Worm (Caenorhabditis elegans) whole organism, mixed stage, embryonic: Measurements from ENCODE around the gene C18A11.2.

Experiments
- M03D4.4 ChIP-seq: sonication (generic microtip); optimal IDR thresholded peaks from 2 replicates; lab custom pipeline; 2017; ENCODE audit warnings: mild to moderate bottlenecking, missing genetic modification characterization, missing compliant biosample characterization
- bed-3 ChIP-seq: fragments of 200-800 bp; sonication (Bioruptor generic); optimal IDR thresholded peaks from 3 replicates; lab custom pipeline; 2018; ENCODE audit warnings: mild to moderate bottlenecking, missing genetic modification characterization, moderate library complexity, missing compliant biosample characterization
- ceh-39 ChIP-seq: fragments of 150-350 bp; optimal IDR thresholded peaks from 2 replicates; lab custom pipeline; 2014; ENCODE audit warnings: missing biosample characterization, missing genetic modification characterization
- ceh-43 ChIP-seq: fragments of 200-800 bp; sonication (Bioruptor generic); optimal IDR thresholded peaks from 2 replicates; lab custom pipeline; 2018; ENCODE audit warnings: mild to moderate bottlenecking, missing genetic modification characterization, moderate library complexity, missing compliant biosample characterization
- ceh-83 ChIP-seq: fragments of 200-800 bp; sonication (Bioruptor generic); optimal IDR thresholded peaks from 2 replicates; lab custom pipeline; 2018; ENCODE audit warnings: mild to moderate bottlenecking, missing genetic modification characterization, missing compliant biosample characterization
- ces-1 ChIP-seq: fragments of 150-350 bp; optimal IDR thresholded peaks from 2 replicates; lab custom pipeline; 2014; ENCODE audit warnings: missing biosample characterization, missing genetic modification reagents, missing genetic modification characterization
- cnd-1 ChIP-seq: fragments of 200-800 bp; sonication (Bioruptor generic); optimal IDR thresholded peaks from 2 replicates; lab custom pipeline; 2018; ENCODE audit warnings: mild to moderate bottlenecking, missing genetic modification characterization, missing compliant biosample characterization
- drap-1 ChIP-seq: fragments of 200-800 bp; sonication (Bioruptor generic); optimal IDR thresholded peaks from 3 replicates; lab custom pipeline; 2018; ENCODE audit warnings: mild to moderate bottlenecking, missing genetic modification characterization, missing compliant biosample characterization
- elt-1 ChIP-seq: sonication (generic microtip); optimal IDR thresholded peaks from 2 replicates; lab custom pipeline; 2017; ENCODE audit warnings: missing genetic modification characterization, mild to moderate bottlenecking, missing compliant biosample characterization, antibody characterized with exemption, moderate library complexity, borderline replicate concordance; ENCODE audit not compliant: insufficient read depth
- elt-3 ChIP-seq: fragments of 150-350 bp; optimal IDR thresholded peaks from 2 replicates; lab custom pipeline; 2014; ENCODE audit warnings: missing biosample characterization, missing genetic modification characterization
- flh-1 ChIP-seq: fragments of 200-800 bp; sonication (Bioruptor generic); optimal IDR thresholded peaks from 2 replicates; lab custom pipeline; 2018; ENCODE audit warnings: mild to moderate bottlenecking, missing genetic modification characterization, moderate library complexity, missing compliant biosample characterization
- ham-2 ChIP-seq: fragments of 200-800 bp; sonication (Bioruptor generic); optimal IDR thresholded peaks from 2 replicates; lab custom pipeline; 2018; ENCODE audit warnings: mild to moderate bottlenecking, missing genetic modification characterization, missing compliant biosample characterization
- hlh-1 ChIP-seq: fragments of 150-350 bp; optimal IDR thresholded peaks from 2 replicates; lab custom pipeline; 2014; ENCODE audit warnings: missing biosample characterization, missing genetic modification reagents, missing genetic modification characterization
- lin-13 ChIP-seq: fragments of 150-350 bp; optimal IDR thresholded peaks from 2 replicates; lab custom pipeline; 2014; ENCODE audit warnings: missing biosample characterization, missing genetic modification characterization
- lsy-2 ChIP-seq: fragments of 150-350 bp; optimal IDR thresholded peaks from 2 replicates; lab custom pipeline; 2014; ENCODE audit warnings: missing biosample characterization, missing genetic modification characterization
- mab-5 ChIP-seq: fragments of 150-350 bp; optimal IDR thresholded peaks from 2 replicates; lab custom pipeline; 2014; ENCODE audit warnings: missing biosample characterization, missing genetic modification characterization
- mep-1 ChIP-seq: fragments of 150-350 bp; optimal IDR thresholded peaks from 2 replicates; lab custom pipeline; 2017; ENCODE audit warnings: missing biosample characterization, missing genetic modification reagents, missing genetic modification characterization, inconsistent platforms
- mls-2 ChIP-seq: sonication (generic microtip); optimal IDR thresholded peaks from 2 replicates; lab custom pipeline; 2016; ENCODE audit warnings: mild to moderate bottlenecking, missing genetic modification characterization, moderate library complexity, missing compliant biosample characterization
- nhr-12 ChIP-seq: fragments of 150-350 bp; optimal IDR thresholded peaks from 2 replicates; lab custom pipeline; 2014; ENCODE audit warnings: missing biosample characterization, missing genetic modification characterization
- nhr-237 ChIP-seq: fragments of 150-350 bp; optimal IDR thresholded peaks from 2 replicates; lab custom pipeline; 2014; ENCODE audit warnings: missing biosample characterization, missing genetic modification characterization
- nhr-28 ChIP-seq: fragments of 150-350 bp; optimal IDR thresholded peaks from 2 replicates; lab custom pipeline; 2014; ENCODE audit warnings: missing biosample characterization, missing genetic modification characterization
- nhr-76 ChIP-seq: sonication (generic microtip); optimal IDR thresholded peaks from 2 replicates; lab custom pipeline; 2017; ENCODE audit warnings: missing biosample characterization, missing genetic modification characterization
- pha-4 ChIP-seq: fragments of 150-350 bp; optimal IDR thresholded peaks from 2 replicates; lab custom pipeline; 2018; ENCODE audit warnings: missing biosample characterization, missing genetic modification reagents, missing genetic modification characterization
- sem-2 ChIP-seq: fragments of 200-800 bp; sonication (Bioruptor generic); optimal IDR thresholded peaks from 2 replicates; lab custom pipeline; 2018; ENCODE audit warnings: mild to moderate bottlenecking, missing genetic modification characterization, missing compliant biosample characterization
- snpc-4 ChIP-seq: fragments of 150-350 bp; optimal IDR thresholded peaks from 2 replicates; lab custom pipeline; 2014; ENCODE audit warnings: missing biosample characterization, missing genetic modification characterization
- sptf-1 ChIP-seq: sonication (generic microtip); optimal IDR thresholded peaks from 2 replicates; lab custom pipeline; 2017; ENCODE audit warnings: mild to moderate bottlenecking, missing genetic modification characterization, moderate library complexity, missing compliant biosample characterization
- tbx-8 ChIP-seq: fragments of 200-800 bp; sonication (Bioruptor generic); optimal IDR thresholded peaks from 2 replicates; lab custom pipeline; 2018; ENCODE audit warnings: mild to moderate bottlenecking, missing genetic modification characterization, moderate library complexity, missing compliant biosample characterization
- unc-120 ChIP-seq: sonication (generic microtip); optimal IDR thresholded peaks from 2 replicates; lab custom pipeline; 2017; ENCODE audit warnings: missing genetic modification characterization, missing compliant biosample characterization; ENCODE audit not compliant: poor library complexity, severe bottlenecking
- unc-39 ChIP-seq: fragments of 150-350 bp; optimal IDR thresholded peaks from 2 replicates; lab custom pipeline; 2014; ENCODE audit warnings: missing biosample characterization, missing genetic modification characterization
- unc-62 ChIP-seq: fragments of 150-350 bp; optimal IDR thresholded peaks from 2 replicates; lab custom pipeline; 2014; ENCODE audit warnings: missing biosample characterization, missing genetic modification reagents, missing genetic modification characterization
- ztf-11 ChIP-seq: fragments of 150-350 bp; optimal IDR thresholded peaks from 2 replicates; lab custom pipeline; 2014; ENCODE audit warnings: missing biosample characterization, missing genetic modification characterization

C18A11.2 gene

ce11 chrX:8021609-8022008, 45.8 kb upstream of the C18A11.2 start:
- TF ChIP-seq unc-39 (tag; lab: Kevin White, UChicago) (no peak), lin-13 (tag; lab: Kevin White, UChicago) (no peak), sptf-1 (tag; lab: Kevin White, UChicago) (peak; percentile 24), nhr-28 (no peak), tbx-8 (GFP tag; lab: Kevin White, UChicago) (no peak), unc-120 (tag; lab: Kevin White, UChicago) (peak; percentile 9), ztf-11 (tag; lab: Kevin White, UChicago) (no peak)
- TF ChIP-seq, all 35 proteins: peak for 2

ce11 chrX:8022728-8023127, 44.6 kb upstream of the C18A11.2 start:
- TF ChIP-seq unc-62 (GFP tag; lab: Kevin White, UChicago) (no peak), sptf-1 (tag; lab: Kevin White, UChicago) (no peak), unc-39 (tag; lab: Kevin White, UChicago) (no peak), ces-1 (GFP tag; lab: Kevin White, UChicago) (no peak), cnd-1 (tag; lab: Kevin White, UChicago) (no peak), mab-5 (no peak), tbx-8 (GFP tag; lab: Kevin White, UChicago) (no peak), drap-1 (GFP tag; lab: Kevin White, UChicago) (no peak), elt-3 (tag; lab: Kevin White, UChicago) (no peak), mep-1 (no peak), bed-3 (GFP tag; lab: Kevin White, UChicago) (no peak), nhr-12 (no peak), nhr-76 (no peak), ceh-43 (GFP tag; lab: Kevin White, UChicago) (no peak), lin-13 (tag; lab: Kevin White, UChicago) (no peak), pha-4 (tag; lab: Kevin White, UChicago) (no peak), sem-2 (no peak)

ce11 chrX:8026709-8027108, 40.7 kb upstream of the C18A11.2 start:
- TF ChIP-seq elt-3 (tag; lab: Kevin White, UChicago) (no peak), mls-2 (tag; lab: Kevin White, UChicago) (no peak), bed-3 (GFP tag; lab: Kevin White, UChicago) (no peak), unc-62 (GFP tag; lab: Kevin White, UChicago) (no peak), pha-4 (tag; lab: Kevin White, UChicago) (no peak), cnd-1 (tag; lab: Kevin White, UChicago) (no peak), sem-2 (no peak), sptf-1 (tag; lab: Kevin White, UChicago) (no peak), nhr-12 (no peak), lsy-2 (tag; lab: Kevin White, UChicago) (no peak), flh-1 (GFP tag; lab: Kevin White, UChicago) (no peak), M03D4.4 (tag; lab: Kevin White, UChicago) (no peak), ham-2 (no peak), mab-5 (no peak), ceh-83 (GFP tag; lab: Kevin White, UChicago) (no peak), unc-120 (tag; lab: Kevin White, UChicago) (no peak)

DNA sequence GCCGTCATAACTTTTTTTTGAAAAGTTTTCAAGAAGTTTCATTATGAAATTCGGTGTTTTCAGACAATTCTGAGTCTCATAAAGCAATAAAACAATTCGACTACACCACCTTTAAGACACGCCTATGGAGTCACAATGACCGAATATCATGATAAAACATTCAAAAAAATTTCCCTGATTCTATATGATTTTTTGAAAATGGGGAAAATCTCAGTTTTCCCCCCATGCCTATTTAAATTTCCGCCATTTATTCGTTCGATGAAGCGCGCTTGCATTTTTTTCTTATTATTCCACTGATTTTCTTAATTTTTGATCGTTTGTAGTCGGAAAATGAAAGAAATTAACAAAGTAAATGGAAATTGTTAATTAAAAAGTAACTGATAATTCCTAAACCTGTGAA, 39.9 kb upstream of the C18A11.2 start:
- TF ChIP-seq elt-3 (tag; lab: Kevin White, UChicago) (no peak), nhr-12 (no peak), flh-1 (GFP tag; lab: Kevin White, UChicago) (no peak), nhr-237 (tag; lab: Kevin White, UChicago) (no peak), elt-1 (tag; lab: Kevin White, UChicago) (no peak), sptf-1 (tag; lab: Kevin White, UChicago) (no peak), cnd-1 (tag; lab: Kevin White, UChicago) (no peak), M03D4.4 (tag; lab: Kevin White, UChicago) (no peak), snpc-4 (tag; lab: Kevin White, UChicago) (no peak), ceh-43 (GFP tag; lab: Kevin White, UChicago) (no peak), ceh-39 (tag; lab: Kevin White, UChicago) (no peak), ces-1 (GFP tag; lab: Kevin White, UChicago) (no peak)

ce11 chrX:8029080-8029479, 38.3 kb upstream of the C18A11.2 start, which contains the start of gene C34D10.1:
Gene C34D10.1, plus strand, starts transcription at chrX:8029479.
- TF ChIP-seq flh-1 (GFP tag; lab: Kevin White, UChicago) = no peak
- TF ChIP-seq sem-2 = no peak
- TF ChIP-seq unc-120 (tag; lab: Kevin White, UChicago) = peak; percentile 47
- TF ChIP-seq hlh-1 (tag; lab: Kevin White, UChicago) = peak; percentile 38
- peak; percentile 28 for TF ChIP-seq sptf-1 (tag; lab: Kevin White, UChicago)
- TF ChIP-seq mls-2 (tag; lab: Kevin White, UChicago) = peak; percentile 5
- no peak for TF ChIP-seq bed-3 (GFP tag; lab: Kevin White, UChicago)
- peak; percentile 43 for TF ChIP-seq lin-13 (tag; lab: Kevin White, UChicago)
- TF ChIP-seq ces-1 (GFP tag; lab: Kevin White, UChicago) = no peak
- TF ChIP-seq lsy-2 (tag; lab: Kevin White, UChicago) = peak; percentile 13
- TF ChIP-seq nhr-12 = no peak
- peak; percentile 55 for TF ChIP-seq nhr-237 (tag; lab: Kevin White, UChicago)
- peak; percentile 78 for TF ChIP-seq mep-1
- peak; percentile 44 for TF ChIP-seq ham-2
- TF ChIP-seq pha-4 (tag; lab: Kevin White, UChicago) = peak; percentile 80
